Fruit fly (Drosophila melanogaster): ENCODE data around the gene CycJ.

Gene CycJ

dm6 chr3L:3450410-3450809 is 15.8 kb upstream of the CycJ start (continued):
- TF ChIP-seq CG12236 (GFP tag; optimal IDR thresholded peaks at IDR 0.05): no peak
- no peak for TF ChIP-seq hkb (optimal IDR thresholded peaks at IDR 0.05)
- no peak for TF ChIP-seq hkb (GFP tag; IDR thresholded peaks at IDR 0.05)
- TF ChIP-seq stc (GFP tag; IDR thresholded peaks at IDR 0.05): no peak
- peak; percentile 13 for TF ChIP-seq phol (tag; optimal IDR thresholded peaks at IDR 0.05)
- peak; percentile 43 for TF ChIP-seq Oli (tag; optimal IDR thresholded peaks at IDR 0.05)
- TF ChIP-seq Stat92E (GFP tag; optimal IDR thresholded peaks at IDR 0.05): no peak
- no peak for TF ChIP-seq CG5245 (GFP tag; optimal IDR thresholded peaks at IDR 0.05)
- no peak for TF ChIP-seq CG6175 (GFP tag; IDR thresholded peaks at IDR 0.05)
- TF ChIP-seq CG18011 (GFP tag; optimal IDR thresholded peaks at IDR 0.05): no peak
- TF ChIP-seq CG18599 (GFP tag; optimal IDR thresholded peaks at IDR 0.05): peak; percentile 26
- no peak for TF ChIP-seq twi (tag; optimal IDR thresholded peaks at IDR 0.05)
- no peak for TF ChIP-seq Mrtf (GFP tag; IDR thresholded peaks at IDR 0.05)
- no peak for TF ChIP-seq Six4 (GFP tag; optimal IDR thresholded peaks at IDR 0.05)
- TF ChIP-seq dm (GFP tag; optimal IDR thresholded peaks at IDR 0.05): no peak
- no peak for TF ChIP-seq Awh (GFP tag; IDR thresholded peaks at IDR 0.05)
- TF ChIP-seq Med (GFP tag): peak; percentile 78
- peak; percentile 35 for TF ChIP-seq CG12219 (GFP tag; optimal IDR thresholded peaks at IDR 0.05)
- peak; percentile 60 for TF ChIP-seq PHDP (tag; optimal IDR thresholded peaks at IDR 0.05)
- no peak for TF ChIP-seq bigmax (GFP tag; optimal IDR thresholded peaks at IDR 0.05)
- no peak for TF ChIP-seq CG8765 (GFP tag; IDR thresholded peaks at IDR 0.05)
- TF ChIP-seq chm (GFP tag; IDR thresholded peaks at IDR 0.05): no peak
- TF ChIP-seq Bteb2 (GFP tag; optimal IDR thresholded peaks at IDR 0.05): peak; percentile 25
- TF ChIP-seq nom (GFP tag; optimal IDR thresholded peaks at IDR 0.05): no peak
- TF ChIP-seq Adf1 (GFP tag; IDR thresholded peaks at IDR 0.05): no peak
- TF ChIP-seq CG33557 (GFP tag; optimal IDR thresholded peaks at IDR 0.05): no peak
- TF ChIP-seq gem (tag; optimal IDR thresholded peaks at IDR 0.05): peak; percentile 65
- TF ChIP-seq GATAe (GFP tag; conservative IDR thresholded peaks at IDR 0.05): no peak
- no peak for TF ChIP-seq ac (GFP tag; optimal IDR thresholded peaks at IDR 0.05)
- peak; percentile 13 for TF ChIP-seq CG1602 (GFP tag; optimal IDR thresholded peaks at IDR 0.05)
- no peak for TF ChIP-seq emc (GFP tag; optimal IDR thresholded peaks at IDR 0.05)
- TF ChIP-seq B-H1 (GFP tag; IDR thresholded peaks at IDR 0.05): no peak
- no peak for TF ChIP-seq CG6654 (GFP tag; optimal IDR thresholded peaks at IDR 0.05)
- TF ChIP-seq ato (GFP tag; IDR thresholded peaks at IDR 0.05; ENCODE audit: partially characterized antibody): no peak
- TF ChIP-seq Nf-YB (GFP tag; optimal IDR thresholded peaks at IDR 0.05): peak; percentile 1
- TF ChIP-seq Fer2 (tag; optimal IDR thresholded peaks at IDR 0.05): no peak
- TF ChIP-seq CG17186 (GFP tag; optimal IDR thresholded peaks at IDR 0.05): no peak
- TF ChIP-seq CG4360 (GFP tag; IDR thresholded peaks at IDR 0.05): no peak
- TF ChIP-seq Atf3 (GFP tag; optimal IDR thresholded peaks at IDR 0.05): peak; percentile 14
- no peak for TF ChIP-seq ewg (GFP tag; optimal IDR thresholded peaks at IDR 0.05)
- TF ChIP-seq CG17912 (GFP tag; optimal IDR thresholded peaks at IDR 0.05): no peak
- TF ChIP-seq org-1 (GFP tag; optimal IDR thresholded peaks at IDR 0.05): no peak
- no peak for TF ChIP-seq usp (GFP tag; optimal IDR thresholded peaks at IDR 0.05)
- no peak for TF ChIP-seq CG32772 (GFP tag; IDR thresholded peaks at IDR 0.05)
- TF ChIP-seq kay (GFP tag; optimal IDR thresholded peaks at IDR 0.05): no peak
- TF ChIP-seq gro (GFP tag; optimal IDR thresholded peaks at IDR 0.05): peak; percentile 8
- no peak for TF ChIP-seq toy (GFP tag; IDR thresholded peaks at IDR 0.05)
- TF ChIP-seq Tbp (GFP tag; optimal IDR thresholded peaks at IDR 0.05): no peak
- no peak for TF ChIP-seq Mad (GFP tag; optimal IDR thresholded peaks at IDR 0.05)
- TF ChIP-seq CG30020 (tag; optimal IDR thresholded peaks at IDR 0.05): no peak
- no peak for TF ChIP-seq sd (tag; optimal IDR thresholded peaks at IDR 0.05)
- TF ChIP-seq jumu (GFP tag; optimal IDR thresholded peaks at IDR 0.05): no peak
- peak; percentile 63 for TF ChIP-seq CoRest (tag; optimal IDR thresholded peaks at IDR 0.05)
